Fruit fly (Drosophila melanogaster) whole organism: ENCODE measurements around the gene Tig.

ENCODE experiments used
- CG8478 ChIP-seq: fragments of >200 bp; optimal IDR thresholded peaks from 2 replicates; lab custom pipeline; 2018; ENCODE audit warnings: inconsistent platforms
- Dll ChIP-seq: fragments of >200 bp; optimal IDR thresholded peaks from 2 replicates; lab custom pipeline; 2017
- EcR ChIP-seq, 2 experiments: fragments of >200 bp; optimal IDR thresholded peaks; 2 replicates each; lab custom pipeline; 2017; ENCODE audit warnings: missing biosample characterization in 2 of 2, missing genetic modification characterization in 2 of 2, missing genetic modification reagents in 2 of 2
- pan ChIP-seq: fragments of >200 bp; optimal IDR thresholded peaks from 2 replicates; lab custom pipeline; 2017
- psq ChIP-seq: fragments of >200 bp; optimal IDR thresholded peaks from 2 replicates; lab custom pipeline; 2017
- usp ChIP-seq: fragments of >200 bp; optimal IDR thresholded peaks from 2 replicates; lab custom pipeline; 2017; ENCODE audit warnings: missing biosample characterization, missing genetic modification characterization, mixed read lengths

Gene Tig

DNA sequence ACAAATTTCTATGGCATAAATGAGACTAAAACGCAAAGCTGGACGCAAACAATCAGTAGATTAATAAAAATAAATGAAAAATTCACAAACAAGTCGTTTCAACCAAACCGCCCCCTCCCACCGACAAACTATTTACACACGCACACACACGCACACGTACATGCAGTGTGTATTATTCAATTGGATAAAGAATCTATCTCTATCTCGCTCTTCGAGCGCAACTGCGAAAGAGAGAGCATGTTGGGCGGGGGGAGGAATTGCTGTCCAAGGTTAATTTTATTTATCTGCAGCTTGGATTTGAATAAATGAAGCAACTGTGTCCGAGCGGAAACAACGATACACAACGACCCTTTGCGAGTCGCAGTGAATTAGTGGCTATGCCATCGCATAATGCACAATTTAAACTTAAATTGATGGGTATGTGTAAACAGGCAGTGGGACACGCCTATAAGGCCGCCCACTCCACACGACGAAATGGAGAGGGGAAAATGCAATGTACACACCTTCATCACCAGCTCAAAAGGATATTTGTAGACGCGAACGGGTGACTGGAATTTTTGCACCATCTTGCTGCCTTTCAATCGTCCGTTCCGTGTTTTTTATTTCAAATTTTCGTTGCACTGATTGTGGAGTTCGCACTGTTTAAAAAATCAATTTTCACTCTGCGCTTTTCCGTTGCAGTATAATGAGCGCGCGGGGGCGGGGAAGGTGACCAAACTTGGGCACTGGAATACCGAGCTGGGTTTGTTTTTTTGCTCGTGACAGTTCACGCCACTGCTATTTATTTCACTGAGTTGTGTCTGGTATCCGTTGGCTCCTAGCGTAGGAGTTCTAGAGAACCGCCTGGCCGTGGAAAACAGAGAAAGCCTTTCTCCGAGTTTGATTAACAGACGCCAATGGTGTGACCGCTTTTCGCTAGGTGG is 32.2 kb upstream of the Tig start, which contains the start of gene retm:
TSS of gene retm (minus strand) at position 898 of the 923 bp plus-strand sequence.
- TF ChIP-seq psq (lab: Kevin White, UChicago) (no peak), CG8478 (lab: Kevin White, UChicago) (no peak), EcR (GFP tag; optimal IDR thresholded peaks at IDR 0.05; lab: Kevin White, UChicago) (no peak)

DNA sequence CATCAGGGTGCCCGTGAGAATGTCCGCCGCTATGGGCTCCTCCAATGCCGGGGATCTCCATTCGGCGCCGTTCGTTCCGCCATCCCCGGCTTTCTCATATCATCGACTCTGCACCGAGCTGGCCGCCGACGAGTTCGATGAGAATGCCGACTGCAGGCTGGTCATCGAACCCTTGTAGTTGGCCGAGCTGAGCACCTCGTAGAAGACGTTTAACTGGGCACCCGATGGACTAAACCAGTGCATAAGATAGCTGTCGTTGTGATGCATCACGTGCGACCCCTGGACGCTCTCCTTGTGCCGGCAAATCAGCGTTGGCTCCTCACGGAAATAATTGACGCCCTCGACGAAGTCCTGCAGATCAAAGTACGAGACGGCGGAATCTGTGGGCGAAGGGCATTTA is 26.6 kb upstream of the Tig start:
- TF ChIP-seq psq (lab: Kevin White, UChicago) (no peak), Dll (lab: Kevin White, UChicago) (no peak), EcR (GFP tag; optimal IDR thresholded peaks at IDR 0.05; lab: Kevin White, UChicago) (no peak), usp (GFP tag; lab: Kevin White, UChicago) (no peak), CG8478 (lab: Kevin White, UChicago) (no peak), pan (no peak)

DNA sequence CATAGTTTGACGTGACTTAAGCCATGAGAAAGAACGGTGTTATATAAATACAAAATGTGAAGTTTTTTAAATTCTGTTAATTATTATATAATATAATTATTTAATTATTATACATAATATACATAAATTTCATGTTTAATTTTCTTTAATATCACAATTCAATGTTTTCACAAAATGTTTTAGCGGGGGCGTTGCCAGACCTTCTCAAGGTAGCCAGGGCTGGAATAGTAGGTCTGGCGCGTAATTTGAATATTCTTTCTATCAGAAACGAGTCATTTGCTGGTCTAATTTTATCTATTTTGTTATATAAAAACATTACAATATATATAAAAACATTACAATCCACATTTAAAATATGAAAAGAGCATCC is 25.2 kb upstream of the Tig start, which contains the start of gene Acox3:
TSS of gene Acox3 (minus strand) at position 70 of the 370 bp plus-strand sequence.
- TF ChIP-seq EcR (GFP tag; optimal IDR thresholded peaks at IDR 0.05; lab: Kevin White, UChicago): no peak
- no peak for TF ChIP-seq usp (GFP tag; lab: Kevin White, UChicago)
- TF ChIP-seq CG8478 (lab: Kevin White, UChicago): no peak
- TF ChIP-seq Dll (lab: Kevin White, UChicago): no peak
- TF ChIP-seq psq (lab: Kevin White, UChicago): no peak
- no peak for TF ChIP-seq pan

DNA sequence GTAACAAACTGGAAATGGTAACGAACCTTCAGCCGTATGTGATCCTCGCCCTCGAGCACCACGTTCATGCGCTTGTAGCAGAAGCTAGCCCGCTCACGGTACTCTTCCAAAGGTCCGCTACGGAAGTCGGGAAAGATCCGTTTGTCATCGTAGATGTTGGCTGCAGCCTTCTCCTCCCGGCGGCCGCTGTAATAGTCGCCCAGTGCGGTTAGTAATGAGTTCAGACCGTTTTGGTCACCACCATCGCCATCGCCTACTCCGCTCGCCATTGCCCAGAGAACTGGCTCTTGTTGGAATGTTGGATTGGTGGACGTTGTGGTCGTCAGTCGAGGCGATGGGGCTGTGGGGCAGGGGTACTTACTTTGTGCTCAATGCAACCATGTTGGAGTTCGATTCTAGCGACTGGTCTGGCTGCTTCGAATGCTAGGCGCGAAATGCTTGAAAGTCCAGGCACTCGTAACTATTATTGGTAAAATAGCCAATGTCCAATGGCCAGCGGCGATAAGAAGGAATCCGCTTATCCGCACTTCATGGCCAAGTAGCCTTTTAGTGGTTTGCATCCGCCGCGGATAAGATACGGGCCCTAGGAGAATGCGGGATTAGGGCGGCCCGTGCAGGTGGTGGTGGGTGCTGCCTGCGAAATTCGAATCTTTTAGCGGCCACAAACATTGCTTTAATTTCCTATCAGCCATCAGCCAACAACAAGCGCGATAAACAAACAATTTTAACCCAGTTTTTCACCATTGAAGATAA is 24.6 kb upstream of the Tig start:
- TF ChIP-seq CG8478 (lab: Kevin White, UChicago) (no peak), pan (no peak), EcR (GFP tag; optimal IDR thresholded peaks at IDR 0.05; lab: Kevin White, UChicago) (no peak), usp (GFP tag; lab: Kevin White, UChicago) (no peak), Dll (lab: Kevin White, UChicago) (no peak), psq (lab: Kevin White, UChicago) (no peak)

DNA sequence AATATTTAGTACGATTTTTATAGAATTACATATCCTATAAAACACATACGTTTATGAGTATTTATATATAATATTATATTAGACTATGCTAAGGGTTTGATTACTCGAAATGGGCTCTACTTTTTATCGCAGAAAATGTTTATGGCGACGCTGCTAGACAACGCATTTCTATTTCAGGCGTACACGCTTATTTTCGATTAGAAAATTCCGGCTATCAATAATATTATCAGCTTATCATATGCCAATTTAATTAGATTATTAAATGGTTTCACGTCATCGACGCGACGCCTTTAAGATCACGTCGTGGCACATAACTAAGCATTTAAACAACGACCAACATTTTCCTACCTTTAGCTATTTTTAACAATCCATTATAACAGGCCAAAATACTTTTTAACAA is 3.2 kb upstream of the Tig start:
- TF ChIP-seq usp (GFP tag; lab: Kevin White, UChicago) (no peak), CG8478 (lab: Kevin White, UChicago) (no peak), pan (no peak), EcR (GFP tag; optimal IDR thresholded peaks at IDR 0.05; lab: Kevin White, UChicago) (no peak), psq (lab: Kevin White, UChicago) (no peak), Dll (lab: Kevin White, UChicago) (no peak)

DNA sequence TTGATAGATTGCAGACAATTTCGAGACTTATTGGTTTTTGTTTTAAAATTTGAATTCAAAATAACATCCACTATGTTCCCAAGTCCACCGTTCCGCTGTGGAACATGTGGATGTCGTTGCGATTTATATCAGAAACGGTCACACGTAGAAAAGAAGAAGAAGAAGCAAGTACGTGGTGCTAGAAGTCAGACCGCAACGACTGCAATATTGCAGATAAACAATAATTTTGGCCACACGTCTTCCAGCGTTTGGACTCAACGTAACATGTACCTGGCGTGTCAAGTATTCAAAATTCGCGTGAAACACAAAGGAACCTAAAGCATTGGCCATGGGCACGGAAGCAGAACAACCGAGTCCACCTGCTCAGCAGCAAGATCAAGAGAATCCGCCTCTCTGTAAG is 1.1 kb upstream of the Tig start, which contains the start of gene Fic:
TSS of gene Fic (plus strand) at position 139 of the 400 bp plus-strand sequence.
- TF ChIP-seq CG8478 (lab: Kevin White, UChicago) (no peak), psq (lab: Kevin White, UChicago) (no peak), EcR (GFP tag; optimal IDR thresholded peaks at IDR 0.05; lab: Kevin White, UChicago) (no peak), usp (GFP tag; lab: Kevin White, UChicago) (no peak), pan (no peak), Dll (lab: Kevin White, UChicago) (no peak)

- TF ChIP-seq EcR (GFP tag; optimal IDR thresholded peaks at IDR 0.05; lab: Kevin White, UChicago) (no peak), CG8478 (lab: Kevin White, UChicago) (no peak), usp (GFP tag; lab: Kevin White, UChicago) (no peak), Dll (lab: Kevin White, UChicago) (no peak), psq (lab: Kevin White, UChicago) (no peak), pan (no peak)
Measured at dm6 chr2L:6422488-6422887, 622 bp downstream of the Tig start.

- TF ChIP-seq usp (GFP tag; lab: Kevin White, UChicago) (no peak), CG8478 (lab: Kevin White, UChicago) (no peak), Dll (lab: Kevin White, UChicago) (no peak), pan (no peak), EcR (GFP tag; optimal IDR thresholded peaks at IDR 0.05; lab: Kevin White, UChicago) (no peak), psq (lab: Kevin White, UChicago) (no peak)
Measured at dm6 chr2L:6421495-6421894, 1.6 kb downstream of the Tig start.

DNA sequence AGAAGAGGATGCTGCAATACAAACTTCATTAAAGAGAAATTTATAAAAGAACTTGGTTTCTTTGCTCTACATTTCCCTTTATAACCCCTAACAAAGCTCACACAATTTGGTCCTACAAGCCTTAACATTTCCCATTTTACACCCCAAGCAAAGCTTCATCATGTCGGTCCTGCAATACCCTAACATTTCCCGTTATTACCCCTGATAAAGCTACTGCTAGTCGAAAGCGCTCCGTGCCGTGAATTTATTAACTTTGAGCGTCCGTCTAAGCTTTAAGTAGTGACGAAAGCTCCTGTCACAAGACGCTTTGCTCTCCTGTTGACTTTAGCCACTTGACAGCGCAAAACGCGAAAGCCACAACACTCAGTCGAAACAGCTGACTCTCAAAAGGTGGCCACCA is 11.2 kb downstream of the Tig start, which contains the start of gene CG13982:
TSS of gene CG13982 (plus strand) at position 363 of the 400 bp plus-strand sequence.
- TF ChIP-seq EcR (GFP tag; optimal IDR thresholded peaks at IDR 0.05; lab: Kevin White, UChicago) (no peak), CG8478 (lab: Kevin White, UChicago) (no peak)

DNA sequence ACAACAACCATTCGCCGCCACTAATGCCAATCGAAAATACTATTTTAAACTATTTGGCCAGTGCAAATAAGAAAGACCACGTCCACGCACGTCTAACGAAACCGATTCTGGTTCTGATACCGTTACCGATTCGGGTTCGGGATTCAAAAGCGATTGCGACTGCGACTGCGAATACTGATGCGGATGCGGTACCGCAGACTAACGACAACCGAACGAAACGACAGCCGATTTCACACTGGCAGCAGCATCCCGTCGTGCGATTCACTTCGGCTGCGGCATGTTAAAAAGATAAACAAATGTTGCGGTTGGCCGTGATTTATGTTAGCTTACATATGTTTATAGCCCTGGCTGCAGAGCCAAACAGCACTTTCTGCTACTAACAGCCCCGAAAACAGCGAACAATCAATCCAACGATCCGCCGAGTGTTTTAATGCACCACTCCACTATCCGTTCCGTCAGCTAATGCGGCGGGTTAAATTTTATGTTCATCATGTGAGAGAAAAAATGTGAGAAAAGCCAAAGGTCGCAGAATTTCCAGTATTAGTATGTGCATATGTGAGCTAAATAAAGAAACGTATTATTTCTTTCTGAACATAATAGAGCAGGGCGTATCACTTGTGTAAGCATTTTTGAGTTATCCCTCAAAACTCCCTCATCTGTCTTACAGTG is 11.9 kb downstream of the Tig start, which contains the start of gene DIP-epsilon:
TSS of gene DIP-epsilon (minus strand) at position 238 of the 669 bp plus-strand sequence.
- no peak for TF ChIP-seq pan
- TF ChIP-seq Dll (lab: Kevin White, UChicago): no peak
- no peak for TF ChIP-seq CG8478 (lab: Kevin White, UChicago)
- no peak for TF ChIP-seq usp (GFP tag; lab: Kevin White, UChicago)
- no peak for TF ChIP-seq psq (lab: Kevin White, UChicago)
- TF ChIP-seq EcR (GFP tag; optimal IDR thresholded peaks at IDR 0.05; lab: Kevin White, UChicago): no peak

DNA sequence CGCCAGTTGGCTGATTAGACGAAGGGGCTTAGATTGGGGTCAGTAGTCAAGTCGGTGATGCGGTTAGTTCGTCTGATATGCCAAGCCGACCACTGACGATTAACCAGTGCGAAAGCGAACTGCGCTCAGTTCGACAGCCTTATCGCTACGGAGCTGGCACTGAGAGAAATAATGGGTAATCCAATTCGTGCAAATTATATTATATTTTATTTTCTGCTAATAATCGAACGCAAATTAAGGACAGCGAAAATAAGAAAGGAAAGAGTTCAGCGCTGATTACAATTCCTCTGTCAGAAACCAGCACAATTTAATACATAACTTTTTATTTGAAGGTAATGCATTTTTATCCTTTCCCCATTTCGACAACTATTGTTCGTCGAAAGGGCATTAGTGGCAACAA is 26.0 kb downstream of the Tig start, which contains the start of gene CG42369:
TSS of gene CG42369 (minus strand) at position 101 of the 400 bp plus-strand sequence.
- TF ChIP-seq usp (GFP tag; lab: Kevin White, UChicago) (no peak), psq (lab: Kevin White, UChicago) (no peak), CG8478 (lab: Kevin White, UChicago) (no peak), Dll (lab: Kevin White, UChicago) (no peak), EcR (GFP tag; optimal IDR thresholded peaks at IDR 0.05; lab: Kevin White, UChicago) (no peak), pan (no peak)
